Worm (Caenorhabditis elegans) whole organism, young adult: ENCODE data around the gene F11G11.14.

ENCODE experiments used
- B0019.2 ChIP-seq: fragments of 200-800 bp; sonication (Bioruptor generic); conservative IDR thresholded peaks from 2 replicates; pipeline ENCODE4 v1.3.6; 2022; ENCODE audit warnings: missing genetic modification reagents, missing genetic modification characterization, missing compliant biosample characterization
- B0261.1 ChIP-seq: sonication (generic microtip); optimal IDR thresholded peaks from 2 replicates; lab custom pipeline; 2016; ENCODE audit warnings: mild to moderate bottlenecking, missing genetic modification characterization, moderate library complexity, missing compliant biosample characterization
- C06A6.2 ChIP-seq: fragments of 200-800 bp; sonication (Bioruptor generic); conservative IDR thresholded peaks from 2 replicates; pipeline ENCODE4 v1.3.6; 2022; ENCODE audit warnings: missing genetic modification characterization, missing compliant biosample characterization
- K11D2.4 ChIP-seq: fragments of 200-800 bp; sonication (Bioruptor generic); IDR thresholded peaks from 2 replicates; pipeline ENCODE4 v1.3.6; 2022; ENCODE audit warnings: missing genetic modification reagents, missing genetic modification characterization, missing compliant biosample characterization
- Y53F4B.3 ChIP-seq: fragments of 200-800 bp; sonication (Bioruptor generic); IDR thresholded peaks from 2 replicates; pipeline ENCODE4 v1.3.6; 2022; ENCODE audit warnings: missing genetic modification reagents, missing genetic modification characterization, missing compliant biosample characterization
- akir-1 ChIP-seq: fragments of 200-800 bp; sonication (Bioruptor generic); optimal IDR thresholded peaks from 2 replicates; lab custom pipeline; 2018; ENCODE audit warnings: mild to moderate bottlenecking, missing genetic modification characterization, moderate library complexity, missing compliant biosample characterization
- athp-1 ChIP-seq: sonication (generic microtip); optimal IDR thresholded peaks from 2 replicates; lab custom pipeline; 2017; ENCODE audit warnings: mild to moderate bottlenecking, missing genetic modification characterization, missing compliant biosample characterization
- attf-6 ChIP-seq: fragments of 200-800 bp; sonication (Bioruptor generic); IDR thresholded peaks from 2 replicates; pipeline ENCODE4 v1.3.6; 2022; ENCODE audit warnings: missing genetic modification reagents, missing genetic modification characterization, missing compliant biosample characterization
- bed-1 ChIP-seq: fragments of 200-800 bp; sonication (Bioruptor generic); IDR thresholded peaks from 2 replicates; pipeline ENCODE4 v1.3.6; 2022; ENCODE audit warnings: missing genetic modification reagents, missing genetic modification characterization, missing compliant biosample characterization
- ccch-3 ChIP-seq: fragments of 200-800 bp; sonication (Bioruptor generic); optimal IDR thresholded peaks from 2 replicates; lab custom pipeline; 2018; ENCODE audit warnings: mild to moderate bottlenecking, missing genetic modification characterization, missing compliant biosample characterization
- cebp-1 ChIP-seq, 2 experiments: fragments of 200-800 bp in 1 of 2; sonication (Bioruptor generic) in 1 of 2; sonication (generic microtip) in 1 of 2; IDR thresholded peaks in 1 of 2; optimal IDR thresholded peaks in 1 of 2; 2 replicates each; pipeline versions ENCODE4 v1.3.6 to Lab custom; 2017 to 2022; ENCODE audit warnings: missing compliant biosample characterization in 2 of 2, missing genetic modification characterization in 2 of 2, mild to moderate bottlenecking in 1 of 2, missing genetic modification reagents in 1 of 2, moderate library complexity in 1 of 2
- ceh-58 ChIP-seq: fragments of 200-800 bp; sonication (Bioruptor generic); IDR thresholded peaks from 2 replicates; pipeline ENCODE4 v1.3.6; 2022; ENCODE audit warnings: missing genetic modification characterization, missing compliant biosample characterization
- ceh-91 ChIP-seq: fragments of 200-800 bp; sonication (Bioruptor generic); IDR thresholded peaks from 2 replicates; pipeline ENCODE4 v1.3.6; 2022; ENCODE audit warnings: missing genetic modification reagents, missing genetic modification characterization, missing compliant biosample characterization
- die-1 ChIP-seq: sonication (generic microtip); optimal IDR thresholded peaks from 2 replicates; lab custom pipeline; 2016; ENCODE audit warnings: missing genotype, mild to moderate bottlenecking, missing genetic modification characterization, missing compliant biosample characterization
- dox-1 ChIP-seq: fragments of 200-800 bp; sonication (Bioruptor generic); IDR thresholded peaks from 2 replicates; pipeline ENCODE4 v1.3.6; 2022; ENCODE audit warnings: missing genetic modification reagents, missing genetic modification characterization, missing compliant biosample characterization
- efl-1 ChIP-seq: fragments of 150-350 bp; optimal IDR thresholded peaks from 2 replicates; lab custom pipeline; 2014; ENCODE audit warnings: missing biosample characterization, missing genetic modification reagents, missing genetic modification characterization
- egl-44 ChIP-seq: fragments of 200-800 bp; sonication (Bioruptor generic); IDR thresholded peaks from 2 replicates; pipeline ENCODE4 v1.3.6; 2022; ENCODE audit warnings: missing genetic modification reagents, missing genetic modification characterization, missing compliant biosample characterization
- egrh-3 ChIP-seq: fragments of 200-800 bp; sonication (Bioruptor generic); IDR thresholded peaks from 2 replicates; pipeline ENCODE4 v1.3.6; 2022; ENCODE audit warnings: missing genetic modification reagents, missing genetic modification characterization, missing compliant biosample characterization
- hlh-26 ChIP-seq: fragments of 200-800 bp; sonication (Bioruptor generic); conservative IDR thresholded peaks from 2 replicates; pipeline ENCODE4 v1.3.6; 2022; ENCODE audit warnings: missing genetic modification reagents, missing genetic modification characterization, missing compliant biosample characterization
- hmg-1.2 ChIP-seq: fragments of 200-800 bp; sonication (Bioruptor generic); IDR thresholded peaks from 2 replicates; pipeline ENCODE4 v1.3.6; 2022; ENCODE audit warnings: missing genetic modification reagents, missing genetic modification characterization, missing compliant biosample characterization
- lag-1 ChIP-seq: fragments of 200-800 bp; sonication (Bioruptor generic); IDR thresholded peaks from 2 replicates; pipeline ENCODE4 v1.3.6; 2022; ENCODE audit warnings: missing genetic modification reagents, missing genetic modification characterization, missing compliant biosample characterization
- lin-26 ChIP-seq: fragments of 200-800 bp; sonication (Bioruptor generic); IDR thresholded peaks from 2 replicates; pipeline ENCODE4 v1.3.6; 2022; ENCODE audit warnings: missing genetic modification reagents, missing genetic modification characterization, missing compliant biosample characterization
- lin-40 ChIP-seq: sonication (generic microtip); optimal IDR thresholded peaks from 2 replicates; lab custom pipeline; 2016; ENCODE audit warnings: missing genetic modification characterization, mild to moderate bottlenecking, missing compliant biosample characterization, missing genotype, missing genetic modification reagents
- mcd-1 ChIP-seq: fragments of 200-800 bp; sonication (Bioruptor generic); IDR thresholded peaks from 2 replicates; pipeline ENCODE4 v1.3.6; 2022; ENCODE audit warnings: missing genetic modification reagents, missing genetic modification characterization, missing compliant biosample characterization
- nfya-2 ChIP-seq: fragments of 200-800 bp; sonication (Bioruptor generic); IDR thresholded peaks from 2 replicates; pipeline ENCODE4 v1.3.6; 2022; ENCODE audit warnings: missing genetic modification reagents, missing genetic modification characterization, missing compliant biosample characterization
- nfyb-1 ChIP-seq: fragments of 200-800 bp; sonication (Bioruptor generic); IDR thresholded peaks from 2 replicates; pipeline ENCODE4 v1.3.6; 2022; ENCODE audit warnings: missing genetic modification reagents, missing genetic modification characterization, missing compliant biosample characterization
- nhr-27 ChIP-seq: fragments of 200-800 bp; sonication (Bioruptor generic); optimal IDR thresholded peaks from 2 replicates; lab custom pipeline; 2018; ENCODE audit warnings: mild to moderate bottlenecking, missing genetic modification characterization, moderate library complexity, missing compliant biosample characterization
- snpc-1.3 ChIP-seq: sonication (generic microtip); optimal IDR thresholded peaks from 2 replicates; lab custom pipeline; 2017; ENCODE audit warnings: missing genetic modification characterization, mild to moderate bottlenecking, missing compliant biosample characterization, antibody characterized with exemption, moderate library complexity, missing genotype, missing genetic modification reagents; ENCODE audit not compliant: insufficient read depth
- zfh-2 ChIP-seq: fragments of 200-800 bp; sonication (Bioruptor generic); conservative IDR thresholded peaks from 2 replicates; pipeline ENCODE4 v1.3.6; 2022; ENCODE audit warnings: missing genetic modification reagents, missing genetic modification characterization, missing compliant biosample characterization
- ztf-26 ChIP-seq: sonication (generic microtip); optimal IDR thresholded peaks from 2 replicates; lab custom pipeline; 2017; ENCODE audit warnings: missing genetic modification characterization, missing compliant biosample characterization
- ztf-6 ChIP-seq: fragments of 200-800 bp; sonication (Bioruptor generic); IDR thresholded peaks from 2 replicates; pipeline ENCODE4 v1.3.6; 2022; ENCODE audit warnings: missing genetic modification reagents, missing genetic modification characterization, missing compliant biosample characterization

Gene F11G11.14

ce11 chrII:4866819-4867218 is 3.3 kb downstream of the F11G11.14 start:
- TF ChIP-seq zfh-2 (GFP tag; lab: Robert Waterston, UW) (peak; percentile 77), egl-44 (GFP tag; lab: Robert Waterston, UW) (0 out of 2 replicates have a peak, but pooled peaks have one; percentile 7), dox-1 (GFP tag; lab: Robert Waterston, UW) (0 out of 2 replicates have a peak, but pooled peaks have one; percentile 33), egrh-3 (GFP tag; lab: Robert Waterston, UW) (peak; percentile 91), ceh-58 (GFP tag; lab: Robert Waterston, UW) (0 out of 2 replicates have a peak, but pooled peaks have one; percentile 11)

ce11 chrII:4867476-4867875 is 4.0 kb downstream of the F11G11.14 start, which contains the start of gene col-17:
col-17 (minus strand) TSS chrII:4867576.
- TF ChIP-seq K11D2.4 (GFP tag; lab: Robert Waterston, UW) (no peak), mcd-1 (GFP tag; lab: Robert Waterston, UW) (no peak), cebp-1 (GFP tag; IDR thresholded peaks at IDR 0.05; lab: Robert Waterston, UW) (no peak), cebp-1 (tag; optimal IDR thresholded peaks at IDR 0.05; lab: Kevin White, UChicago) (no peak), ccch-3 (no peak), nfyb-1 (GFP tag; lab: Robert Waterston, UW) (no peak)

- TF ChIP-seq egrh-3 (GFP tag; lab: Robert Waterston, UW) (peak; percentile 89), K11D2.4 (GFP tag; lab: Robert Waterston, UW) (0 out of 2 replicates have a peak, but pooled peaks have one; percentile 46), lin-26 (GFP tag; lab: Robert Waterston, UW) (0 out of 2 replicates have a peak, but pooled peaks have one; percentile 32), zfh-2 (GFP tag; lab: Robert Waterston, UW) (peak; percentile 93), C06A6.2 (no peak), ztf-26 (tag; lab: Kevin White, UChicago) (peak; percentile 1), bed-1 (GFP tag; lab: Robert Waterston, UW) (no peak), hlh-26 (GFP tag; lab: Robert Waterston, UW) (0 out of 2 replicates have a peak, but pooled peaks have one; percentile 11)
Measured at ce11 chrII:4869793-4870343, 6.4 kb downstream of the F11G11.14 start.

ce11 chrII:4870691-4871090 is 7.2 kb downstream of the F11G11.14 start, which contains the start of gene col-20:
col-20 (minus strand) TSS chrII:4870791.
- TF ChIP-seq akir-1 (GFP tag; lab: Kevin White, UChicago) (no peak), B0261.1 (tag; lab: Kevin White, UChicago) (no peak), die-1 (tag; lab: Kevin White, UChicago) (no peak), nhr-27 (tag; lab: Kevin White, UChicago) (no peak), efl-1 (GFP tag; lab: Kevin White, UChicago) (no peak), ceh-58 (GFP tag; lab: Robert Waterston, UW) (no peak), ztf-6 (no peak), attf-6 (GFP tag; lab: Robert Waterston, UW) (no peak), athp-1 (no peak), lin-40 (tag; lab: Kevin White, UChicago) (no peak), Y53F4B.3 (GFP tag; lab: Robert Waterston, UW) (no peak), B0019.2 (GFP tag; lab: Robert Waterston, UW) (no peak), snpc-1.3 (no peak), ceh-91 (GFP tag; lab: Robert Waterston, UW) (no peak), lag-1 (GFP tag; lab: Robert Waterston, UW) (no peak), nfya-2 (no peak), hmg-1.2 (GFP tag; lab: Robert Waterston, UW) (no peak)
